Fruit fly (Drosophila melanogaster) whole organism, adult: ENCODE measurements around the gene CG2540.

Experiments used
- Clk ChIP-seq: fragments of 200-800 bp; sonication (Bioruptor generic); optimal IDR thresholded peaks from 2 replicates; lab custom pipeline; 2017; ENCODE audit warnings: missing biosample characterization, missing genetic modification characterization
- kay ChIP-seq: fragments of 200-800 bp; sonication (Bioruptor generic); peaks from one replicate; lab custom pipeline; 2016; ENCODE audit warnings: missing biosample characterization, missing genetic modification characterization, borderline replicate concordance

dm6 chrX:12592121-12592466 lies 37.6 kb upstream of the CG2540 start, which contains the start of gene LIMK1:
- TF ChIP-seq kay (no peak), Clk (no peak)
